Fruit fly (Drosophila melanogaster): Measurements from ENCODE around the gene RhoGDI.

- TF ChIP-seq Hr96 (GFP tag; optimal IDR thresholded peaks at IDR 0.05) (no peak), pad (GFP tag; optimal IDR thresholded peaks at IDR 0.05) (no peak), tj (GFP tag; optimal IDR thresholded peaks at IDR 0.05) (no peak), bab1 (GFP tag; optimal IDR thresholded peaks at IDR 0.05) (peak; percentile 54)
Observed at dm6 chr3L:19902560-19903399, 25.8 kb upstream of the RhoGDI start.

Measured in whole organism, adult.